Worm (Caenorhabditis elegans) whole organism, L4 larva: ENCODE measurements around the gene hil-3.
"Not testable (repeated sequence)": the region's sequence is repeated elsewhere in the genome, so short reads cannot be mapped to it uniquely, and the experiment has no call there.

Source experiments
- D1046.2 ChIP-seq: fragments of 200-800 bp; sonication (Bioruptor generic); IDR thresholded peaks from 2 replicates; pipeline ENCODE4 v1.3.6; 2022; ENCODE audit warnings: missing genetic modification characterization, missing compliant biosample characterization
- F26F4.8 ChIP-seq: fragments of 200-800 bp; sonication (Bioruptor generic); conservative IDR thresholded peaks from 2 replicates; pipeline ENCODE4 v1.3.6; 2022; ENCODE audit warnings: missing genetic modification characterization, missing compliant biosample characterization
- F49E8.2 ChIP-seq: sonication (generic microtip); optimal IDR thresholded peaks from 2 replicates; lab custom pipeline; 2016; ENCODE audit warnings: missing compliant biosample characterization, mild to moderate bottlenecking, missing genetic modification characterization, borderline replicate concordance
- T20F7.1 ChIP-seq: fragments of 200-800 bp; sonication (Bioruptor generic); optimal IDR thresholded peaks from 2 replicates; lab custom pipeline; 2018; ENCODE audit warnings: mild to moderate bottlenecking, missing genetic modification characterization, missing compliant biosample characterization
- T26A8.4 ChIP-seq: fragments of 200-800 bp; sonication (Bioruptor generic); IDR thresholded peaks from 2 replicates; pipeline ENCODE4 v1.3.6; 2022; ENCODE audit warnings: missing genetic modification characterization, missing compliant biosample characterization
- Y48G9A.11 ChIP-seq: fragments of 200-800 bp; sonication (Bioruptor generic); IDR thresholded peaks from 2 replicates; pipeline ENCODE4 v1.3.6; 2022; ENCODE audit warnings: missing genetic modification reagents, missing genetic modification characterization, missing compliant biosample characterization
- aha-1 ChIP-seq: fragments of 150-350 bp; peaks from one replicate; lab custom pipeline; 2014; ENCODE audit warnings: missing biosample characterization, missing genetic modification characterization
- arid-1 ChIP-seq: fragments of 200-800 bp; sonication (Bioruptor generic); conservative IDR thresholded peaks from 2 replicates; pipeline ENCODE4 v1.3.6; 2022; ENCODE audit warnings: missing genetic modification reagents, missing genetic modification characterization, missing compliant biosample characterization
- cey-2 ChIP-seq: sonication (generic microtip); optimal IDR thresholded peaks from 3 replicates; lab custom pipeline; 2017; ENCODE audit warnings: missing genetic modification characterization, mild to moderate bottlenecking, missing compliant biosample characterization, antibody characterized with exemption, borderline replicate concordance; ENCODE audit not compliant: insufficient read depth
- ctbp-1 ChIP-seq: fragments of 200-800 bp; sonication (Bioruptor generic); IDR thresholded peaks from 2 replicates; pipeline ENCODE4 v1.3.6; 2022; ENCODE audit warnings: missing genetic modification reagents, missing genetic modification characterization, missing compliant biosample characterization
- dmd-6 ChIP-seq: fragments of 200-800 bp; sonication (Bioruptor generic); IDR thresholded peaks from 2 replicates; pipeline ENCODE4 v1.3.6; 2022; ENCODE audit warnings: missing genetic modification reagents, missing genetic modification characterization, missing compliant biosample characterization
- dmd-8 ChIP-seq: fragments of 200-800 bp; sonication (Bioruptor generic); IDR thresholded peaks from 2 replicates; pipeline ENCODE4 v1.3.6; 2022; ENCODE audit warnings: missing genetic modification characterization, missing compliant biosample characterization
- dmd-9 ChIP-seq: fragments of 200-800 bp; sonication (Bioruptor generic); IDR thresholded peaks from 2 replicates; pipeline ENCODE4 v1.3.6; 2022; ENCODE audit warnings: missing genetic modification reagents, missing genetic modification characterization, missing compliant biosample characterization
- egl-27 ChIP-seq: sonication (generic microtip); optimal IDR thresholded peaks from 3 replicates; lab custom pipeline; 2017; ENCODE audit warnings: missing biosample characterization, missing genetic modification reagents, missing genetic modification characterization
- egl-43 ChIP-seq: fragments of 200-800 bp; sonication (Bioruptor generic); IDR thresholded peaks from 2 replicates; pipeline ENCODE4 v1.3.6; 2022; ENCODE audit warnings: missing genetic modification reagents, missing genetic modification characterization, missing compliant biosample characterization
- gei-8 ChIP-seq: fragments of 200-800 bp; sonication (Bioruptor generic); optimal IDR thresholded peaks from 2 replicates; lab custom pipeline; 2018; ENCODE audit warnings: mild to moderate bottlenecking, missing genetic modification characterization, missing compliant biosample characterization
- hlh-30 ChIP-seq: sonication (generic microtip); optimal IDR thresholded peaks from 2 replicates; lab custom pipeline; 2017; ENCODE audit warnings: antibody characterized with exemption, mild to moderate bottlenecking, missing genetic modification characterization, missing compliant biosample characterization; ENCODE audit not compliant: insufficient read depth
- jun-1 ChIP-seq: fragments of 150-350 bp; optimal IDR thresholded peaks from 2 replicates; lab custom pipeline; 2014; ENCODE audit warnings: missing biosample characterization, missing genetic modification reagents, missing genetic modification characterization
- lim-7 ChIP-seq: fragments of 200-800 bp; sonication (Bioruptor generic); IDR thresholded peaks from 2 replicates; pipeline ENCODE4 v1.3.6; 2022; ENCODE audit warnings: missing genetic modification characterization, missing compliant biosample characterization
- lin-13 ChIP-seq: fragments of 150-350 bp; optimal IDR thresholded peaks from 2 replicates; lab custom pipeline; 2014; ENCODE audit warnings: missing biosample characterization, missing genetic modification reagents, missing genetic modification characterization
- lin-29 ChIP-seq: fragments of 200-800 bp; sonication (Bioruptor generic); IDR thresholded peaks from 2 replicates; pipeline ENCODE4 v1.3.6; 2022; ENCODE audit warnings: missing genetic modification reagents, missing genetic modification characterization, missing compliant biosample characterization
- lin-38 ChIP-seq: fragments of 200-800 bp; sonication (Bioruptor generic); IDR thresholded peaks from 2 replicates; pipeline ENCODE4 v1.3.6; 2022; ENCODE audit warnings: missing genetic modification reagents, missing genetic modification characterization, missing compliant biosample characterization
- lir-3 ChIP-seq: sonication (generic microtip); optimal IDR thresholded peaks from 2 replicates; lab custom pipeline; 2016; ENCODE audit warnings: mild to moderate bottlenecking, missing genetic modification characterization, missing compliant biosample characterization
- madf-5 ChIP-seq, 2 experiments: fragments of 200-800 bp; sonication (Bioruptor generic); IDR thresholded peaks; 2 replicates each; pipeline ENCODE4 v1.3.6; 2022; ENCODE audit warnings: missing compliant biosample characterization in 2 of 2, missing genetic modification characterization in 2 of 2
- nhr-10 ChIP-seq: fragments of 150-350 bp; optimal IDR thresholded peaks from 2 replicates; lab custom pipeline; 2014; ENCODE audit warnings: missing biosample characterization, missing genetic modification characterization
- nhr-111 ChIP-seq: fragments of 200-800 bp; sonication (Bioruptor generic); optimal IDR thresholded peaks from 2 replicates; lab custom pipeline; 2018; ENCODE audit warnings: mild to moderate bottlenecking, missing genetic modification characterization, missing compliant biosample characterization
- nhr-25 ChIP-seq: sonication (generic microtip); optimal IDR thresholded peaks from 2 replicates; lab custom pipeline; 2017; ENCODE audit warnings: missing genetic modification characterization, mild to moderate bottlenecking, missing compliant biosample characterization, antibody characterized with exemption, moderate library complexity, borderline replicate concordance; ENCODE audit not compliant: insufficient read depth
- nhr-41 ChIP-seq: fragments of 200-800 bp; sonication (Bioruptor generic); IDR thresholded peaks from 2 replicates; pipeline ENCODE4 v1.3.6; 2022; ENCODE audit warnings: missing genetic modification reagents, missing genetic modification characterization, missing compliant biosample characterization
- nhr-42 ChIP-seq: fragments of 200-800 bp; sonication (Bioruptor generic); IDR thresholded peaks from 2 replicates; pipeline ENCODE4 v1.3.6; 2022; ENCODE audit warnings: missing genetic modification characterization, missing compliant biosample characterization
- nhr-48 ChIP-seq: sonication (generic microtip); optimal IDR thresholded peaks from 2 replicates; lab custom pipeline; 2016; ENCODE audit warnings: mild to moderate bottlenecking, missing genetic modification characterization, missing compliant biosample characterization
- nhr-6 ChIP-seq: fragments of 150-350 bp; optimal IDR thresholded peaks from 2 replicates; lab custom pipeline; 2014; ENCODE audit warnings: missing biosample characterization, missing genetic modification characterization
- nhr-77 ChIP-seq: fragments of 150-350 bp; optimal IDR thresholded peaks from 2 replicates; lab custom pipeline; 2014; ENCODE audit warnings: missing biosample characterization, missing genetic modification characterization
- pha-4 ChIP-seq, 2 experiments: fragments of 150-350 bp in 1 of 2; fragments of 200-800 bp in 1 of 2; sonication (Bioruptor generic) in 1 of 2; IDR thresholded peaks in 1 of 2; optimal IDR thresholded peaks in 1 of 2; 2 replicates each; pipeline versions ENCODE4 v1.3.6 to Lab custom; 2014 to 2022; ENCODE audit warnings: missing genetic modification characterization in 2 of 2, missing genetic modification reagents in 2 of 2, missing biosample characterization in 1 of 2, missing compliant biosample characterization in 1 of 2
- php-3 ChIP-seq: fragments of 200-800 bp; sonication (Bioruptor generic); IDR thresholded peaks from 2 replicates; pipeline ENCODE4 v1.3.6; 2022; ENCODE audit warnings: missing genetic modification reagents, missing genetic modification characterization, missing compliant biosample characterization
- set-16 ChIP-seq: fragments of 200-800 bp; sonication (Bioruptor generic); IDR thresholded peaks from 2 replicates; pipeline ENCODE4 v1.3.6; 2022; ENCODE audit warnings: missing genetic modification reagents, missing genetic modification characterization, missing compliant biosample characterization
- snpc-1.2 ChIP-seq: fragments of 200-800 bp; sonication (Bioruptor generic); IDR thresholded peaks from 2 replicates; pipeline ENCODE4 v1.3.6; 2022; ENCODE audit warnings: missing genetic modification reagents, missing genetic modification characterization, missing compliant biosample characterization
- tra-1 ChIP-seq: fragments of 200-800 bp; sonication (Bioruptor generic); IDR thresholded peaks from 2 replicates; pipeline ENCODE4 v1.3.6; 2022; ENCODE audit warnings: missing genetic modification reagents, missing genetic modification characterization, missing compliant biosample characterization
- unc-62 ChIP-seq, 3 experiments: fragments of 150-350 bp in 1 of 3; sonication (generic microtip); optimal IDR thresholded peaks in 2 of 3; peaks in 1 of 3; 1 replicate in 1 of 3; 2 replicates in 2 of 3; lab custom pipeline; 2014 to 2017; ENCODE audit warnings: missing biosample characterization in 3 of 3, missing genetic modification characterization in 3 of 3, missing genetic modification reagents in 3 of 3, missing genotype in 1 of 3
- vab-7 ChIP-seq: fragments of 200-800 bp; sonication (Bioruptor generic); IDR thresholded peaks from 2 replicates; pipeline ENCODE4 v1.3.6; 2022; ENCODE audit warnings: missing genetic modification reagents, missing genetic modification characterization, missing compliant biosample characterization
- zfp-3 ChIP-seq: fragments of 200-800 bp; sonication (Bioruptor generic); conservative IDR thresholded peaks from 2 replicates; pipeline ENCODE4 v1.3.6; 2022; ENCODE audit warnings: missing genetic modification reagents, missing genetic modification characterization, missing compliant biosample characterization
- zip-11 ChIP-seq: fragments of 200-800 bp; sonication (Bioruptor generic); IDR thresholded peaks from 2 replicates; pipeline ENCODE4 v1.3.6; 2022; ENCODE audit warnings: missing genetic modification characterization, missing compliant biosample characterization
- ztf-11 ChIP-seq: fragments of 150-350 bp; optimal IDR thresholded peaks from 2 replicates; lab custom pipeline; 2014; ENCODE audit warnings: missing biosample characterization, missing genetic modification characterization

hil-3 gene

DNA sequence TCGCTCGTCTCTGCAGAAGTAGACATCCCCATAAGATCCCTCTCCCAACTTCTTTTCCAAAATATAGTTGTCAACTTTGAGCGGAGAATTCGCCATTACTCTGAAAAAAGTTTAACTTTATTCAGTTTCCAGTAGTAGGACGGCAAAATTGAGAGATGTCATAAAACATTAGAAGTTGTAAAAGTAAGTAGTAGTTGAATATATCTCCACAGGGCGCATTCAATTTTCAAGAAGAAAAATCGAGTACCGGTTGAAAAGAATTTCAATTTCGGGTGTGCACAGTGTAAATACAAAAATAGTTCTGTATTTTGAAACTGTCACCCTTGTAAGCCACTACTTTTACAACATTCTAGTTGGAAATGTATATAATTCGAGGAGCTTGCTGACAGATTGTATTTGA is 8.3 kb upstream of the hil-3 start, which contains the start of gene F22F1.2:
TSS of gene F22F1.2 (minus strand) at position 101 of the 400 bp plus-strand sequence.
- TF ChIP-seq nhr-10 (tag; lab: Kevin White, UChicago) (no peak), vab-7 (no peak), nhr-41 (GFP tag; lab: Robert Waterston, UW) (no peak), cey-2 (no peak), tra-1 (GFP tag; lab: Robert Waterston, UW) (no peak), hlh-30 (tag; lab: Kevin White, UChicago) (no peak), T26A8.4 (no peak), aha-1 (no peak), nhr-77 (tag; lab: Kevin White, UChicago) (no peak), ztf-11 (tag; lab: Kevin White, UChicago) (no peak), unc-62 (GFP tag; optimal IDR thresholded peaks at IDR 0.05 in 1 of 2; lab: Kevin White, UChicago) (no peak), unc-62 (tag; optimal IDR thresholded peaks at IDR 0.05; lab: Kevin White, UChicago) (no peak), jun-1 (no peak), nhr-42 (GFP tag; lab: Robert Waterston, UW) (no peak)

DNA sequence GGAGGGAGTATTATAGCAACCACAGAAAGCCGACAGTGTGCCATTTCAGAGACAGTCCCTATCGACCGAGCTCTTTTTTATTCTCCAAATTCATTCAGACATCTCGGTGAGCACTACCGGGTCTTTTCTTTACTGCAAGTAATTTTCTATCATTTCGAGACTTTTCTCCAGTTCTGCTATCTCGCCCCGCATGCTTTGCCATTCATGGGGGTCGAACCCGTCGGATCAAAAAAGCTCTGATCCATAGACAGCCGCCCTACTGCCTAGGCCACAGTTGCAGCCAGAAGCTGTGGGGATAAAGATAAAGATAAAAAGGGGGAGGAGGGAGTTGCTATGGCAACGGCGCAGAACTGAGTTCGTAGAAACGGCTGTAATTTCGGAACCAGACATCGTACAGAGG is 7.6 kb upstream of the hil-3 start:
- peak; percentile 37; the same call in 1 of the 2 replicates for TF ChIP-seq set-16 (GFP tag; lab: Robert Waterston, UW)
- no peak for TF ChIP-seq dmd-9
- peak; percentile 43; the same call in 1 of the 2 replicates for TF ChIP-seq pha-4 (GFP tag; IDR thresholded peaks at IDR 0.05; lab: Robert Waterston, UW)
- TF ChIP-seq pha-4 (tag; optimal IDR thresholded peaks at IDR 0.05; lab: Kevin White, UChicago): no peak
- TF ChIP-seq egl-27 (tag; lab: Kevin White, UChicago): no peak
- TF ChIP-seq lim-7 (GFP tag; lab: Robert Waterston, UW): 0 out of 2 replicates have a peak, but pooled peaks have one; percentile 33
- peak; percentile 41 for TF ChIP-seq aha-1
- peak; percentile 18 for TF ChIP-seq F49E8.2 (tag; lab: Kevin White, UChicago)
- 0 out of 2 replicates have a peak, but pooled peaks have one; percentile 39 for TF ChIP-seq lin-38
- peak; percentile 64; the same call in 1 of the 2 replicates for TF ChIP-seq snpc-1.2 (GFP tag; lab: Robert Waterston, UW)
- TF ChIP-seq nhr-6 (tag; lab: Kevin White, UChicago): no peak
- no peak for TF ChIP-seq vab-7
- TF ChIP-seq tra-1 (GFP tag; lab: Robert Waterston, UW): 0 out of 2 replicates have a peak, but pooled peaks have one; percentile 22
- TF ChIP-seq nhr-111 (GFP tag; lab: Kevin White, UChicago): no peak
- no peak for TF ChIP-seq gei-8 (GFP tag; lab: Kevin White, UChicago)
- TF ChIP-seq egl-43 (GFP tag; lab: Robert Waterston, UW): peak; percentile 74
- TF ChIP-seq nhr-25 (tag; lab: Kevin White, UChicago): no peak
- TF ChIP-seq lir-3 (tag; lab: Kevin White, UChicago): peak; percentile 38
- TF ChIP-seq lin-13 (GFP tag; lab: Kevin White, UChicago): no peak
- no peak for TF ChIP-seq lin-29 (GFP tag; lab: Robert Waterston, UW)

DNA sequence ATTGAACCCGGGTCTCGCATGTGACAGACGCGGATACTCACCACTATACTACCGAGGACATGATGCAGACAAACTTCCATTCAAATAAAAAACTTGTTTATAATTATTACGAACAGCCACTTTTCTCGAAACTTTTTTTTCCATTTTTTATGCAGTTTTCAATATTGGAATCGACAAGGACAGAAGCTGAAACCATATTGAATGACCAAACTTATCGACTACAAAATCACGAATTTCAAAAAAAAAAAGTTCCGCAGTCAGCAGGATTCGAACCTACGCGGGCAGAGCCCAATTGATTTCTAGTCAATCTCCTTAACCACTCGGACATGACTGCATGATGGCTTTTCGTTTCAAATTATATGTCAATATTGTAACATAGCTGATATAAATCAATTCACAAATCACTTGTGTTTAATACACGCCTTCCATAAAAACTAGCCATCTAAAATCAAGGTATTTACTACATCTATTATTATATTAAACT is 6.4 kb upstream of the hil-3 start:
- TF ChIP-seq arid-1 (GFP tag; lab: Robert Waterston, UW): peak; percentile 58; the same call in 1 of the 2 replicates
- 0 out of 2 replicates have a peak, but pooled peaks have one; percentile 23 for TF ChIP-seq D1046.2 (GFP tag; lab: Robert Waterston, UW)
- 0 out of 4 replicates have a peak, but pooled peaks of 1 of the 2 experiments have one; percentile 47 for TF ChIP-seq madf-5 (GFP tag; IDR thresholded peaks at IDR 0.05; lab: Robert Waterston, UW)
- peak; percentile 46; the same call in 1 of the 2 replicates for TF ChIP-seq T26A8.4
- peak; percentile 32 for TF ChIP-seq nhr-48 (tag; lab: Kevin White, UChicago)
- peak; percentile 45; the same call in 1 of the 2 replicates for TF ChIP-seq php-3 (GFP tag; lab: Robert Waterston, UW)
- TF ChIP-seq pha-4 (GFP tag; IDR thresholded peaks at IDR 0.05; lab: Robert Waterston, UW): peak; percentile 71; the same call in 1 of the 2 replicates
- TF ChIP-seq pha-4 (tag; optimal IDR thresholded peaks at IDR 0.05; lab: Kevin White, UChicago): not testable (repeated sequence)
- TF ChIP-seq snpc-1.2 (GFP tag; lab: Robert Waterston, UW): peak; percentile 78; the same call in 1 of the 2 replicates
- 0 out of 2 replicates have a peak, but pooled peaks have one; percentile 51 for TF ChIP-seq ctbp-1 (GFP tag; lab: Robert Waterston, UW)
- TF ChIP-seq Y48G9A.11: peak; percentile 72; the same call in 1 of the 2 replicates
- TF ChIP-seq lim-7 (GFP tag; lab: Robert Waterston, UW): peak; percentile 63
- 0 out of 2 replicates have a peak, but pooled peaks have one; percentile 45 for TF ChIP-seq vab-7
- peak; percentile 85 for TF ChIP-seq dmd-8 (GFP tag; lab: Robert Waterston, UW)
- TF ChIP-seq F26F4.8 (GFP tag; lab: Robert Waterston, UW): peak; percentile 58; the same call in 1 of the 2 replicates
- peak; percentile 80; the same call in 1 of the 2 replicates for TF ChIP-seq egl-43 (GFP tag; lab: Robert Waterston, UW)
- TF ChIP-seq zfp-3: 0 out of 2 replicates have a peak, but pooled peaks have one; percentile 42
- peak; percentile 63 for TF ChIP-seq lin-38
- 0 out of 2 replicates have a peak, but pooled peaks have one; percentile 18 for TF ChIP-seq zip-11 (GFP tag; lab: Robert Waterston, UW)
- peak; percentile 52 for TF ChIP-seq hlh-30 (tag; lab: Kevin White, UChicago)
- peak; percentile 32; the same call in 1 of the 2 replicates for TF ChIP-seq dmd-6 (GFP tag; lab: Robert Waterston, UW)
- peak; percentile 34 for TF ChIP-seq T20F7.1 (GFP tag; lab: Kevin White, UChicago)
